Fruit fly (Drosophila melanogaster): ENCODE results near the gene Sytbeta.

DNA sequence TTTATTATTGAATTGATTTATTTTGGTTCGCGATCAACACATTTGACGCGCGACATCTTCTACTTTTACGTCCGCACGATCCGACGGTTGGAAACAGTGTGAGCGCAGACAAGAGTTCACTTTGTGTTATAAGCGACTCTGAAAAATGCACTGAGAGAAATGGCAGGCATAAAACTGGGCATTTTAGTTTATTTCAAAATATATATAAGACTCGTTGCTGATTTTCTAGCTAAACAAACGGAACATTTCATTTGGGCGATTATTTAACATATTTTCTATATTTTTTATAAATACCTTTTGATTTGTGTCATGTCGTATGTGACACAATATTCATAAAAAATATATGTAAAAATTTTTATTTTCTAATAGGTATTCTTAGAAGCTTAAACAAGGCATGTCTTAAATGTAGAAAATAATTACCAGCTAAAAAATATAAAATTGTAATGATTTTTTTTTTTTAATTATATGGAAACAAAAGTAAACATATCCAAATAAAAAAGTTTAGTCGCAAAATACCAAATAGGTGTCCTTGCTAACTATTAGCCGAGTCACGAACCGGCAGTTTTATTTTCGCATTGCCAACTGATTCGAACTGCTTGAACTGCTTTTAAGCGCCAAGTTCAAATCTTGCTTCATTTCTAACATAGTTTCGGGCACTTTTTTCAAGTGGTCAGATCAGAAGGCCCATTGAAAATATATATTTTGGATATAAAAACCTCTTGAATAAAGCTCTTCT is 50.7 kb downstream of the Sytbeta start, which contains the start of gene Reck:
- TF ChIP-seq achi (GFP tag; optimal IDR thresholded peaks at IDR 0.05) (peak; percentile 91), CG32006 (GFP tag; optimal IDR thresholded peaks at IDR 0.05) (peak; percentile 85), Eip75B (GFP tag; optimal IDR thresholded peaks at IDR 0.05) (peak; percentile 85), CG1621 (tag; optimal IDR thresholded peaks at IDR 0.05) (peak; percentile 78), dsx (GFP tag; optimal IDR thresholded peaks at IDR 0.05; ENCODE audit: poor library complexity, severe bottlenecking) (peak; percentile 83), acj6 (GFP tag; optimal IDR thresholded peaks at IDR 0.05) (peak; percentile 91), Sox102F (GFP tag; optimal IDR thresholded peaks at IDR 0.05) (peak; percentile 81), Sox15 (GFP tag; optimal IDR thresholded peaks at IDR 0.05) (peak; percentile 49), net (GFP tag; optimal IDR thresholded peaks at IDR 0.05) (peak; percentile 93), Blimp-1 (GFP tag; optimal IDR thresholded peaks at IDR 0.05) (peak; percentile 35), CG6808 (GFP tag; optimal IDR thresholded peaks at IDR 0.05) (peak; percentile 82), CG15336 (GFP tag; IDR thresholded peaks at IDR 0.05) (peak; percentile 96), CG8319 (GFP tag; optimal IDR thresholded peaks at IDR 0.05) (peak; percentile 62)
